Worm (Caenorhabditis elegans): ENCODE data around the gene flr-1.

DNA sequence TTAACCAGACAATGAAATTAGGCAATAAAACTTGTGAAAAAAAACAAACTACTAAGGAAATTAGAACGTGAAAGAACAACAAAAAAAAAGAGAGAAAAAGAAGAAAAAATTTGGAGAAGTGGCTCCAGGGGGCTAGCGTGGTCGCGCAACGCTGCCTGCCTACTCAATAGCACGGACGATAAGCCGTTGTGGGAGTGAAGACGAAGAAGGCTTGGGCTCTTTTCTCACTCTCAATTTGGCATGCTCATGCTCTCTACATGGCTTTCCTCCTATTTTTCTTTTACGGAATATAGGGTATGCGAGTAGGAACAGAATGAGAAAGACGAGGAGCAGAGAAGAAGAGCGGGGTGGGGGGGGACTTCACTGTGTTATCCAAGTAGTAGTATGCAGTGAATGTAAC lies 45.9 kb upstream of the flr-1 start:
- TF ChIP-seq T22C8.4 (GFP tag; IDR thresholded peaks at IDR 0.05) (no peak), flt-1 (GFP tag; IDR thresholded peaks at IDR 0.05) (no peak), klf-2 (GFP tag; conservative IDR thresholded peaks at IDR 0.05) (no peak), ztf-23 (GFP tag; IDR thresholded peaks at IDR 0.05) (peak; percentile 34; the same call in 1 of the 2 replicates), tab-1 (GFP tag; IDR thresholded peaks at IDR 0.05) (no peak), med-1 (GFP tag; optimal IDR thresholded peaks at IDR 0.05; ENCODE audit: insufficient read depth) (no peak), ref-1 (GFP tag; conservative IDR thresholded peaks at IDR 0.05) (no peak), ztf-29 (GFP tag; IDR thresholded peaks at IDR 0.05) (no peak), cog-1 (tag; optimal IDR thresholded peaks at IDR 0.05) (peak; percentile 17)

All from whole organism, midembryonic.